Fruit fly (Drosophila melanogaster): ENCODE measurements around the gene CG44270.

dm6 chr2L:20488128-20488527 lies 42.7 kb upstream of the CG44270 start:
- no peak for TF ChIP-seq psq (optimal IDR thresholded peaks at IDR 0.05)
- no peak for TF ChIP-seq Dll (optimal IDR thresholded peaks at IDR 0.05)
- no peak for TF ChIP-seq pan (optimal IDR thresholded peaks at IDR 0.05)
